Worm (Caenorhabditis elegans) whole organism, midembryonic: ENCODE data around the gene C09E8.1.
"Not testable (repeated sequence)": the region's sequence is repeated elsewhere in the genome, so short reads cannot be mapped to it uniquely, and the experiment has no call there.

ENCODE experiments used
- T22C8.4 ChIP-seq: fragments of 200-800 bp; sonication (Bioruptor generic); IDR thresholded peaks from 2 replicates; pipeline ENCODE4 v1.3.6; 2022; ENCODE audit warnings: missing genetic modification characterization, missing compliant biosample characterization
- cog-1 ChIP-seq: sonication (generic microtip); optimal IDR thresholded peaks from 2 replicates; lab custom pipeline; 2016; ENCODE audit warnings: missing genetic modification characterization, missing compliant biosample characterization
- flt-1 ChIP-seq: fragments of 200-800 bp; sonication (Bioruptor generic); IDR thresholded peaks from 2 replicates; pipeline ENCODE4 v1.3.6; 2022; ENCODE audit warnings: missing genetic modification characterization, missing compliant biosample characterization
- klf-2 ChIP-seq: fragments of 200-800 bp; sonication (Bioruptor generic); conservative IDR thresholded peaks from 2 replicates; pipeline ENCODE4 v1.3.6; 2022; ENCODE audit warnings: missing genetic modification reagents, missing genetic modification characterization, missing compliant biosample characterization
- med-1 ChIP-seq: sonication (generic microtip); optimal IDR thresholded peaks from 2 replicates; lab custom pipeline; 2017; ENCODE audit warnings: missing genetic modification characterization, mild to moderate bottlenecking, missing compliant biosample characterization, antibody characterized with exemption, missing genetic modification reagents; ENCODE audit not compliant: insufficient read depth
- ref-1 ChIP-seq: fragments of 200-800 bp; sonication (Bioruptor generic); conservative IDR thresholded peaks from 2 replicates; pipeline ENCODE4 v1.3.6; 2022; ENCODE audit warnings: missing genetic modification reagents, missing genetic modification characterization, missing compliant biosample characterization
- tab-1 ChIP-seq: fragments of 200-800 bp; sonication (Bioruptor generic); IDR thresholded peaks from 2 replicates; pipeline ENCODE4 v1.3.6; 2022; ENCODE audit warnings: missing genetic modification characterization, missing compliant biosample characterization
- ztf-23 ChIP-seq: fragments of 200-800 bp; sonication (Bioruptor generic); IDR thresholded peaks from 2 replicates; pipeline ENCODE4 v1.3.6; 2022; ENCODE audit warnings: missing genetic modification reagents, missing genetic modification characterization, missing compliant biosample characterization
- ztf-29 ChIP-seq: fragments of 200-800 bp; sonication (Bioruptor generic); IDR thresholded peaks from 2 replicates; pipeline ENCODE4 v1.3.6; 2022; ENCODE audit warnings: missing genetic modification reagents, missing genetic modification characterization, missing compliant biosample characterization

C09E8.1 gene

DNA sequence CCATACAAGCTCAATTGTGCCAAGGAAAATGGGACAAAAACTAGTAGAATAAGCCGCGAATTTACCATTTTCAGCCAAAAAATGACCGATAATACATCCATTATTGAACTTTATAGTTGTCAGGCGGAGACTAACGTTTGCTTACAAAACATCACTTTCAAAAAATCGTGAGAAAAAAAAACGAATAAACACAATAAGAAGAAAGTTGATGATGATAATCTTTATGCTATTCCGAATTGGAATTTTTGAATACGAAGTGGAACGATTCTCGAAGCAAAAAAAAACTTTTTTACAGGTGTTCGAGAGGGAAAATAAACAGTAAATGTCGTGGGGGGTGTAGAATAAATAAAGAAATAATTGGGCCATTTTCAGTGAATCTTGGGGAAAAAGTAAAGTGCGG lies 21.3 kb downstream of the C09E8.1 start, which contains the start of gene W08F4.7:
Gene W08F4.7, minus strand, starts transcription at position 101 of the 400 bp plus-strand sequence.
- TF ChIP-seq klf-2 (GFP tag; lab: Robert Waterston, UW) (no peak), ref-1 (no peak), cog-1 (tag; lab: Kevin White, UChicago) (no peak), T22C8.4 (GFP tag; lab: Robert Waterston, UW) (no peak), ztf-23 (GFP tag; lab: Robert Waterston, UW) (no peak), flt-1 (GFP tag; lab: Robert Waterston, UW) (no peak), med-1 (GFP tag; lab: Kevin White, UChicago) (no peak), ztf-29 (GFP tag; lab: Robert Waterston, UW) (no peak), tab-1 (no peak)

DNA sequence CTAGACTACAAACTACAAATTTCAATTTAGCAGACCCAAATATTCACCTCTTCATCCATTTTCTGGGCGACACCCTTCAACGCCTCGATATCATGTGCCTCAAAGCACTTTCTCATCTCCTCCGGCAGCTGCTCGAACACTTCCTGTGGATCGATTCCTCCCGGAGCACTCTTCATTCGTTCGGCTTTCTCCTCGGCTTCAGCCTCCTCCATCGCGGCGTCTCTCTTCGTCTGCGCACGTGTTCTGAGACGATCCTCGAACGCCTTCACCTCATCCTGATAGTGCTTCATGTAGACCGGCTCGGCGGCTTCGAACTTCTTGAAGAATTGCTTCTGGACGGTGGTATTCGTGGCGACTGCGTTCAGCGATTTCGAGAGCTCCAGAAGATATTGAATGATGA lies 22.5 kb downstream of the C09E8.1 start:
- TF ChIP-seq cog-1 (tag; lab: Kevin White, UChicago), result no peak
- no peak for TF ChIP-seq med-1 (GFP tag; lab: Kevin White, UChicago)
- no peak for TF ChIP-seq tab-1
- no peak for TF ChIP-seq T22C8.4 (GFP tag; lab: Robert Waterston, UW)
- TF ChIP-seq flt-1 (GFP tag; lab: Robert Waterston, UW), result no peak
- no peak for TF ChIP-seq ztf-29 (GFP tag; lab: Robert Waterston, UW)
- TF ChIP-seq ref-1, result no peak
- no peak for TF ChIP-seq ztf-23 (GFP tag; lab: Robert Waterston, UW)
- TF ChIP-seq klf-2 (GFP tag; lab: Robert Waterston, UW), result no peak

DNA sequence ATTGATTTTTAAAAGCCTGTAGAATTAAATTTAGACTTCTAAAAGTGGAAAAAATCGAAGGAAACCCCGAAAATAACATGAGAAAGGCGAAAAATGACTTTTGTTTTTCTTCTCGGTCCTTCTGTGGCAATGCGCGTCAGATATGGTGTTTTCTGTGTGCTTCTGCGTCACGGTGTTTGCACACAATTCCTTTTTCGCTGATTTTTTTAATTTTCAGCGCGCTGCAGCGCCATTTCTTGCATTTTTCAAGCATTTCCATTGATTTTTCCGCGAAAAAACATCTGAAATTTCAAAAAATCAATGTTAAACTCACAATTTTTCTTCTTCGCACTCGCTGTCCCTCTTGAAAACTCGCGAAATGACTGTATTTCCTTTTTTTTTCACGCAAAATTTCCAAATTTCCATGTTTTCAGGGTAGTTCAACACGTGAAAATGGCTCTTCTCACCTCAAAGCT lies 23.9 kb downstream of the C09E8.1 start, which contains the start of the genes cdc-37 and W08F4.3:
Gene cdc-37, minus strand, starts transcription at position 405 of the 455 bp plus-strand sequence.
Gene W08F4.3, plus strand, starts transcription at position 414 of the 455 bp plus-strand sequence.
- TF ChIP-seq flt-1 (GFP tag; lab: Robert Waterston, UW), result no peak
- TF ChIP-seq T22C8.4 (GFP tag; lab: Robert Waterston, UW), result no peak
- TF ChIP-seq ztf-23 (GFP tag; lab: Robert Waterston, UW), result no peak
- no peak for TF ChIP-seq ref-1
- no peak for TF ChIP-seq med-1 (GFP tag; lab: Kevin White, UChicago)

DNA sequence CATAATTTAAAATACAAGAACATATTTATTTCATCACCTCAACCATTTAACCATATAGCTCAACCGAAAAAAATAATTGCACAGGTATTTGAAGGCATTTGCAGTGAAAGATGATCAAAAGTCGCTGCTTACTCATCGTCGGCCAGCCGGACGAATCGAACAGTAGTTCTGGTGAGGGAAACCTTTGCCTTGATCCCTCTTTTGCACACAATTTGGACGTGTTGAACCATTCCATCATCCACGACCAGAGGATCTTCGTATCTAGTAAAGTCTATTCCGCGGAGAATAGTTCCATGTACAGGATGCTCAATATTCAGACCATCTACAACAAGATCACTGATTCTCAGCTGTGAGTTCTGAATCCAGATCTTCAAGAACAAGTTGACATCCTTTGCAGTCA lies 25.7 kb downstream of the C09E8.1 start:
- TF ChIP-seq ztf-23 (GFP tag; lab: Robert Waterston, UW), result no peak
- no peak for TF ChIP-seq klf-2 (GFP tag; lab: Robert Waterston, UW)
- no peak for TF ChIP-seq T22C8.4 (GFP tag; lab: Robert Waterston, UW)
- TF ChIP-seq cog-1 (tag; lab: Kevin White, UChicago), result no peak
- no peak for TF ChIP-seq med-1 (GFP tag; lab: Kevin White, UChicago)
- no peak for TF ChIP-seq tab-1
- no peak for TF ChIP-seq ref-1
- no peak for TF ChIP-seq flt-1 (GFP tag; lab: Robert Waterston, UW)

DNA sequence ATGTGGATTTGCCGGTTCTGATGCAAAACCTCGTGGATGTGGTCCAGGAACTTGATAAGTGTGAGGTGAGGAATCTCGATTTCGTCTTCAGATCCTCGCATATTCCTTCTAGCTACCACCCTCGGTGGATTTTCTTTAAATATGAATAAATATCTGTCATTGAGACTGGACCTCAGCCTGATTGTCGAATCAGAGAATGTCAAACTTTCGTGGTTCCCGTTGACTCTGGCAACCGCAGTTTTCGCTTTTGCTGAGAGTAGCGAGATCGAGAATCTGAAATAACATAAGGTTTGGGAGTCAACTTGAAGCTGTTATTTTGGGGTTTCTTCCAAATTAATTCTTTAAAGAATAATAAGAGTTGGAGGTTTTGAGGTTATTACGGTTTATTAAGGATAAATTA lies 26.4 kb downstream of the C09E8.1 start, which contains the start of gene fbxb-14:
Gene fbxb-14, minus strand, starts transcription at position 101 of the 400 bp plus-strand sequence.
- TF ChIP-seq T22C8.4 (GFP tag; lab: Robert Waterston, UW), result no peak
- no peak for TF ChIP-seq flt-1 (GFP tag; lab: Robert Waterston, UW)
- TF ChIP-seq ztf-23 (GFP tag; lab: Robert Waterston, UW), result no peak
- no peak for TF ChIP-seq ztf-29 (GFP tag; lab: Robert Waterston, UW)
- no peak for TF ChIP-seq med-1 (GFP tag; lab: Kevin White, UChicago)
- no peak for TF ChIP-seq tab-1
- TF ChIP-seq ref-1, result no peak
- TF ChIP-seq cog-1 (tag; lab: Kevin White, UChicago), result no peak
- TF ChIP-seq klf-2 (GFP tag; lab: Robert Waterston, UW), result no peak

DNA sequence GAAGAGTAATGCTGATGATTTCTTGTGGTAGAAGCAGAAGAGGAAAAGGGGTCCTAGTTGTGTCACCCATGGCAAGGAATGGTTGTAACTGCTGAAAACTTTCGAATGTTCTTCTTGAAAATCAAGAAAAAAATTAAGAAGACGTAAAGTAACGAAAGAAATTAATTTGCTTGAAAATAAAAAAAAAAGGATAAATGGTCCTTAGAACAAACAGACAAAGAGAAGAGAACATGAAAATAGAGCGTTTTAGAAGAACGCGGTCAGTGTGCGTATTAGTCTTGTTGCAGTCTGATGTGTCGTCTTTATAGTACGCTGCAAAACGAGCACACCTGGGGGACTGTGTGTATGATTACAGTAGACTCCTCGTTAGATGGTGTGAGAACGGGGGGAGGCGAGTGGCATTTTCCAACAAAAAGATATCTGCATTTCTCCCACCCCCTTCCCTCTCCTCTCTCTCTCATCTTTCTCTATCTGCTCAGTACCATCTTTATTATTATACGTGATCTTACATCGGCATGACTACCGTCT lies 28.1 kb downstream of the C09E8.1 start, which contains the start of the genes W08F4.12 and W08F4.13:
Gene W08F4.12, minus strand, starts transcription at position 101 of the 528 bp plus-strand sequence.
Gene W08F4.13, plus strand, starts transcription at position 478 of the 528 bp plus-strand sequence.
- TF ChIP-seq T22C8.4 (GFP tag; lab: Robert Waterston, UW), result no peak
- no peak for TF ChIP-seq klf-2 (GFP tag; lab: Robert Waterston, UW)
- no peak for TF ChIP-seq med-1 (GFP tag; lab: Kevin White, UChicago)
- TF ChIP-seq flt-1 (GFP tag; lab: Robert Waterston, UW), result no peak
- TF ChIP-seq ztf-23 (GFP tag; lab: Robert Waterston, UW), result no peak

DNA sequence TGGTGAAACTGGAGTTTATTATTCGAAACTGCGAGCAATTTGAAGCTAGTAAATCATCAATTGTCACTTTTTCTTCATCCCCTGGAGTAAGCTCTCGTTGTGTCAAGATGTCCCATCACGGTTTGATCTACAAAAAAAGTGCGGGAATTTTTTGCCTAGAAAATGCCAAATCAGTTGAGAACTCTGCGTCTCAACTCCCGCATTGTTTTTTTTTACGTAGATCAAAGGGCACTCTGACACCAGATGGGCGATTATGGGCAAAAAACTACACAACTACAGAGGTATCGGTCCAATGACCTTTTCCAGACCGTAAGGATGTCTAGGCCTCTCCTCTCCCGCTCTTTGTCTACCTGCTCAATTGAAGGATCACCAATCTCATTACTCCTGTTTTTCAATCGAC lies 31.2 kb downstream of the C09E8.1 start, which contains the start of gene fbxb-34:
Gene fbxb-34, plus strand, starts transcription at position 301 of the 400 bp plus-strand sequence.
- TF ChIP-seq ztf-29 (GFP tag; lab: Robert Waterston, UW), result no peak
- no peak for TF ChIP-seq ztf-23 (GFP tag; lab: Robert Waterston, UW)
- no peak for TF ChIP-seq klf-2 (GFP tag; lab: Robert Waterston, UW)
- no peak for TF ChIP-seq flt-1 (GFP tag; lab: Robert Waterston, UW)
- TF ChIP-seq med-1 (GFP tag; lab: Kevin White, UChicago), result no peak
- TF ChIP-seq cog-1 (tag; lab: Kevin White, UChicago), result no peak
- TF ChIP-seq tab-1, result no peak
- no peak for TF ChIP-seq ref-1
- no peak for TF ChIP-seq T22C8.4 (GFP tag; lab: Robert Waterston, UW)

DNA sequence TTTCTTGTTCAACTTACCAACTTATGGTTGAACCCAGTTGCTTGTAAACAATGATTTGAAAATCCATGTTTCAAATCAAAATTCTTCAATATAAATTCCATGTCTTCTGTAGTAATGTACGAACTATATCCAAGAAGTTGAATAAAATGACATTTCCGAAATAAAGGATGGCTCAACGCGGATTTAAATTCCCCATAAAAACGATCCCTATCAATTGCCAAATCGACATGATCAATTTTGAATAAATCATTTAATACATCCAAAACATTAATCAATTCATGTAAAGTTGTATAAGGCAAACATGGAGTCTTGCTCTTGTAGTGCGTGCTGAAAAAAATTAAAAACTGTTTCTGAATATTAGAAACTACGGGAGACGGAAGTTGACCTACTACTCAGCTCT lies 34.8 kb downstream of the C09E8.1 start, which contains the start of gene W08F4.10:
Gene W08F4.10, minus strand, starts transcription at position 101 of the 400 bp plus-strand sequence.
- TF ChIP-seq ztf-23 (GFP tag; lab: Robert Waterston, UW), result no peak
- no peak for TF ChIP-seq tab-1
- TF ChIP-seq klf-2 (GFP tag; lab: Robert Waterston, UW), result no peak
- no peak for TF ChIP-seq flt-1 (GFP tag; lab: Robert Waterston, UW)
- no peak for TF ChIP-seq ztf-29 (GFP tag; lab: Robert Waterston, UW)
- TF ChIP-seq cog-1 (tag; lab: Kevin White, UChicago), result no peak
- TF ChIP-seq med-1 (GFP tag; lab: Kevin White, UChicago), result no peak

DNA sequence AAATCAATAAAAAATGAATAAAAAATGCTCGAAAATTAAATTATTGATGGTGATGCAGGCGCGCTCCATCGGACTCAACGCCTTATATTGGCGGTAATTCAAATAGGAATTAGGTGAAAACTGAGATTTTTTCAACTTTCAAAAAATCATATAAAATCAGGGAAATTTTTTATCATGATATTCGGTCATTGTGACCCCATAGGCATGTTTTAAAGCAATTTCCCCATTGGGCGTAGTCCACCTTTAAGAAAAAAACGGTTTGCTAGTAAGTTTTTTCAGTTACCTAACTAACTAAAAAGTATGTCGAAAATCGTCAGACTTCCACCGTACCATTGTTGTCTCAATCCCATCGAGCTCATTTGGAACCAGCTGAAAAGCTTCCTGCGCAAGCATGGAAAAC lies 36.9 kb downstream of the C09E8.1 start, which contains the start of gene W08F4.1:
Gene W08F4.1, plus strand, starts transcription at position 301 of the 400 bp plus-strand sequence.
- not testable (repeated sequence) for TF ChIP-seq cog-1 (tag; lab: Kevin White, UChicago); flt-1 (GFP tag; lab: Robert Waterston, UW); ztf-29 (GFP tag; lab: Robert Waterston, UW)
